Worm (Caenorhabditis elegans) whole organism, L3 larva: Measurements from ENCODE around the gene sru-13.
"Not testable (repeated sequence)": the region's sequence is repeated elsewhere in the genome, so short reads cannot be mapped to it uniquely, and the experiment has no call there.

ENCODE experiments used
- R02D3.7 ChIP-seq: fragments of 150-350 bp; optimal IDR thresholded peaks from 2 replicates; lab custom pipeline; 2014; ENCODE audit warnings: missing biosample characterization, missing genetic modification characterization
- ZK546.5 ChIP-seq: sonication (generic microtip); optimal IDR thresholded peaks from 2 replicates; lab custom pipeline; 2017; ENCODE audit warnings: missing biosample characterization, missing genetic modification characterization
- ama-1 ChIP-seq: fragments of 150-350 bp; optimal IDR thresholded peaks from 2 replicates; lab custom pipeline; 2018
- ceh-16 ChIP-seq: sonication (generic microtip); optimal IDR thresholded peaks from 2 replicates; lab custom pipeline; 2017; ENCODE audit warnings: missing biosample characterization, missing genetic modification characterization
- ceh-28 ChIP-seq: fragments of 150-350 bp; optimal IDR thresholded peaks from 2 replicates; lab custom pipeline; 2014; ENCODE audit warnings: missing biosample characterization, missing genetic modification reagents, missing genetic modification characterization
- ceh-82 ChIP-seq: fragments of 150-350 bp; optimal IDR thresholded peaks from 2 replicates; lab custom pipeline; 2014; ENCODE audit warnings: missing biosample characterization, missing genetic modification characterization
- daf-12 ChIP-seq: fragments of 150-350 bp; optimal IDR thresholded peaks from 2 replicates; lab custom pipeline; 2014; ENCODE audit warnings: missing biosample characterization, missing genetic modification reagents, missing genetic modification characterization
- egl-27 ChIP-seq: sonication (generic microtip); optimal IDR thresholded peaks from 4 replicates; lab custom pipeline; 2017; ENCODE audit warnings: missing biosample characterization, missing genetic modification reagents, missing genetic modification characterization
- elt-1 ChIP-seq: fragments of 150-350 bp; optimal IDR thresholded peaks from 2 replicates; lab custom pipeline; 2014; ENCODE audit warnings: missing biosample characterization, missing genetic modification characterization
- elt-2 ChIP-seq: sonication (generic microtip); optimal IDR thresholded peaks from 2 replicates; lab custom pipeline; 2016; ENCODE audit warnings: missing genetic modification reagents, mild to moderate bottlenecking, missing genetic modification characterization, missing compliant biosample characterization
- elt-3 ChIP-seq, 3 experiments: fragments of 150-350 bp in 1 of 3; sonication (generic microtip) in 2 of 3; optimal IDR thresholded peaks; 2 replicates in 2 of 3; 4 replicates in 1 of 3; lab custom pipeline; 2014 to 2017; ENCODE audit warnings: missing biosample characterization in 3 of 3, missing genetic modification characterization in 3 of 3
- eor-1 ChIP-seq, 2 experiments: fragments of 150-350 bp; optimal IDR thresholded peaks; 2 replicates each; lab custom pipeline; 2014 to 2018; ENCODE audit warnings: missing biosample characterization in 2 of 2, missing genetic modification characterization in 2 of 2
- fkh-10 ChIP-seq: sonication (generic microtip); optimal IDR thresholded peaks from 2 replicates; lab custom pipeline; 2017; ENCODE audit warnings: missing biosample characterization, missing genetic modification reagents, missing genetic modification characterization
- fkh-2 ChIP-seq: fragments of 150-350 bp; optimal IDR thresholded peaks from 2 replicates; lab custom pipeline; 2014; ENCODE audit warnings: missing biosample characterization, missing genetic modification reagents, missing genetic modification characterization
- fos-1 ChIP-seq: fragments of 150-350 bp; optimal IDR thresholded peaks from 2 replicates; lab custom pipeline; 2014; ENCODE audit warnings: missing biosample characterization, missing genetic modification characterization
- hmg-11 ChIP-seq: sonication (generic microtip); optimal IDR thresholded peaks from 2 replicates; lab custom pipeline; 2016; ENCODE audit warnings: missing genetic modification characterization, missing compliant biosample characterization
- jun-1 ChIP-seq: fragments of 150-350 bp; optimal IDR thresholded peaks from 2 replicates; lab custom pipeline; 2014; ENCODE audit warnings: missing biosample characterization, missing genetic modification reagents, missing genetic modification characterization
- lin-15B ChIP-seq: fragments of 150-350 bp; optimal IDR thresholded peaks from 2 replicates; lab custom pipeline; 2014; ENCODE audit warnings: missing biosample characterization, missing genetic modification characterization
- lin-39 ChIP-seq: fragments of 150-350 bp; optimal IDR thresholded peaks from 2 replicates; lab custom pipeline; 2018; ENCODE audit warnings: missing biosample characterization, missing genetic modification reagents, missing genetic modification characterization
- lsy-12 ChIP-seq: sonication (generic microtip); optimal IDR thresholded peaks from 2 replicates; lab custom pipeline; 2016; ENCODE audit warnings: mild to moderate bottlenecking, missing genetic modification characterization, missing compliant biosample characterization
- mdl-1 ChIP-seq: fragments of 150-350 bp; optimal IDR thresholded peaks from 2 replicates; lab custom pipeline; 2014; ENCODE audit warnings: missing biosample characterization, missing genetic modification characterization
- mml-1 ChIP-seq: fragments of 150-350 bp; sonication (generic microtip); optimal IDR thresholded peaks from 3 replicates; lab custom pipeline; 2014; ENCODE audit warnings: missing biosample characterization, missing genetic modification characterization
- nfya-1 ChIP-seq: sonication (generic microtip); optimal IDR thresholded peaks from 2 replicates; lab custom pipeline; 2017; ENCODE audit warnings: missing genetic modification characterization, mild to moderate bottlenecking, missing compliant biosample characterization, antibody characterized with exemption, moderate library complexity; ENCODE audit not compliant: insufficient read depth
- nhr-11 ChIP-seq: fragments of 150-350 bp; optimal IDR thresholded peaks from 2 replicates; lab custom pipeline; 2014; ENCODE audit warnings: missing biosample characterization, missing genetic modification characterization
- nhr-12 ChIP-seq: fragments of 150-350 bp; optimal IDR thresholded peaks from 2 replicates; lab custom pipeline; 2014; ENCODE audit warnings: missing biosample characterization, missing genetic modification characterization
- nhr-23 ChIP-seq: fragments of 150-350 bp; optimal IDR thresholded peaks from 2 replicates; lab custom pipeline; 2014; ENCODE audit warnings: missing biosample characterization, missing genetic modification reagents, missing genetic modification characterization
- nhr-237 ChIP-seq: fragments of 150-350 bp; optimal IDR thresholded peaks from 2 replicates; lab custom pipeline; 2014; ENCODE audit warnings: missing biosample characterization, missing genetic modification characterization
- nhr-43 ChIP-seq: sonication (generic microtip); optimal IDR thresholded peaks from 2 replicates; lab custom pipeline; 2016; ENCODE audit warnings: mild to moderate bottlenecking, missing genetic modification characterization, missing compliant biosample characterization; ENCODE audit not compliant: poor library complexity, severe bottlenecking
- nhr-67 ChIP-seq: fragments of 150-350 bp; optimal IDR thresholded peaks from 2 replicates; lab custom pipeline; 2014; ENCODE audit warnings: missing biosample characterization, missing genetic modification characterization
- nhr-76 ChIP-seq: fragments of 150-350 bp; sonication (generic microtip); optimal IDR thresholded peaks from 5 replicates; lab custom pipeline; 2014; ENCODE audit warnings: missing biosample characterization, missing genetic modification characterization
- pqm-1 ChIP-seq: fragments of 150-350 bp; optimal IDR thresholded peaks from 2 replicates; lab custom pipeline; 2017; ENCODE audit warnings: missing biosample characterization, missing genetic modification characterization, inconsistent platforms
- sea-2 ChIP-seq: fragments of 150-350 bp; sonication (generic microtip); optimal IDR thresholded peaks from 4 replicates; lab custom pipeline; 2014; ENCODE audit warnings: missing biosample characterization, missing genetic modification reagents, missing genetic modification characterization
- skn-1 ChIP-seq: fragments of 150-350 bp; optimal IDR thresholded peaks from 2 replicates; lab custom pipeline; 2014; ENCODE audit warnings: missing biosample characterization, missing genetic modification characterization
- snpc-4 ChIP-seq: fragments of 150-350 bp; optimal IDR thresholded peaks from 2 replicates; lab custom pipeline; 2014; ENCODE audit warnings: missing biosample characterization, missing genetic modification characterization
- unc-39 ChIP-seq: sonication (generic microtip); optimal IDR thresholded peaks from 4 replicates; lab custom pipeline; 2017; ENCODE audit warnings: missing biosample characterization, missing genetic modification characterization
- unc-62 ChIP-seq: fragments of 150-350 bp; sonication (generic microtip); optimal IDR thresholded peaks from 4 replicates; lab custom pipeline; 2014; ENCODE audit warnings: missing biosample characterization, missing genetic modification reagents, missing genetic modification characterization
- ztf-11 ChIP-seq: fragments of 150-350 bp; optimal IDR thresholded peaks from 2 replicates; lab custom pipeline; 2014; ENCODE audit warnings: missing biosample characterization, missing genetic modification characterization
- ztf-4 ChIP-seq: fragments of 150-350 bp; optimal IDR thresholded peaks from 2 replicates; lab custom pipeline; 2014; ENCODE audit warnings: missing biosample characterization, missing genetic modification characterization

Gene sru-13

ce11 chrIV:12520150-12520549 is 2.3 kb downstream of the sru-13 start, which contains the start of gene tsp-4:
TSS of gene tsp-4 (minus strand) at chrIV:12520250.
- TF ChIP-seq sea-2 (no peak), nhr-23 (no peak), ceh-16 (tag; lab: Kevin White, UChicago) (no peak), fkh-2 (no peak), fos-1 (tag; lab: Kevin White, UChicago) (no peak), nhr-237 (no peak), ceh-82 (no peak), eor-1 (tag; optimal IDR thresholded peaks at IDR 0.05; lab: Kevin White, UChicago) (no peak), mml-1 (no peak), fkh-10 (GFP tag; lab: Kevin White, UChicago) (no peak), elt-1 (tag; lab: Kevin White, UChicago) (no peak), elt-2 (no peak), lsy-12 (tag; lab: Kevin White, UChicago) (no peak), ztf-11 (tag; lab: Kevin White, UChicago) (no peak), daf-12 (tag; lab: Kevin White, UChicago) (no peak), ceh-28 (tag; lab: Kevin White, UChicago) (no peak), nhr-12 (no peak)
- TF ChIP-seq, all 47 proteins: peak for 0

- TF ChIP-seq nhr-12; lin-15B; nhr-67 (tag; lab: Kevin White, UChicago): not testable (repeated sequence)
Measured at ce11 chrIV:12505397-12505796, 17.0 kb downstream of the sru-13 start, which contains the start of gene sru-17. TSS of gene sru-17 (plus strand) at chrIV:12505697.

- no peak for TF ChIP-seq nhr-23
- no peak for TF ChIP-seq ceh-82
- TF ChIP-seq hmg-11, result no peak
- TF ChIP-seq lsy-12 (tag; lab: Kevin White, UChicago), result no peak
- no peak for TF ChIP-seq ztf-11 (tag; lab: Kevin White, UChicago)
- no peak for TF ChIP-seq nhr-67 (tag; lab: Kevin White, UChicago)
Measured at ce11 chrIV:12501956-12502355, 20.5 kb downstream of the sru-13 start, which contains the start of gene sru-18. TSS of gene sru-18 (plus strand) at chrIV:12502256.

ce11 chrIV:12498238-12498637 is 24.2 kb downstream of the sru-13 start, which contains the start of gene sru-19:
TSS of gene sru-19 (plus strand) at chrIV:12498538.
- TF ChIP-seq unc-62, result no peak
- TF ChIP-seq snpc-4 (tag; lab: Kevin White, UChicago), result no peak
- no peak for TF ChIP-seq R02D3.7
- TF ChIP-seq ztf-4 (tag; lab: Kevin White, UChicago), result no peak
- no peak for TF ChIP-seq fkh-10 (GFP tag; lab: Kevin White, UChicago)
- TF ChIP-seq nhr-237, result no peak
- no peak for TF ChIP-seq elt-3 (tag; optimal IDR thresholded peaks at IDR 0.05; lab: Kevin White, UChicago)
- TF ChIP-seq egl-27, result no peak
- no peak for TF ChIP-seq ama-1 (lab: Kevin White, UChicago)
- TF ChIP-seq skn-1, result no peak
- TF ChIP-seq nhr-23, result no peak
- no peak for TF ChIP-seq nhr-43 (tag; lab: Kevin White, UChicago)
- no peak for TF ChIP-seq ZK546.5 (tag; lab: Kevin White, UChicago)
- TF ChIP-seq eor-1 (tag; optimal IDR thresholded peaks at IDR 0.05; lab: Kevin White, UChicago), result no peak
- TF ChIP-seq jun-1 (tag; lab: Kevin White, UChicago), result no peak
- no peak for TF ChIP-seq nhr-11 (tag; lab: Kevin White, UChicago)
- no peak for TF ChIP-seq nhr-76 (tag; lab: Kevin White, UChicago)

ce11 chrIV:12495196-12495595 is 27.2 kb downstream of the sru-13 start, which contains the start of gene sru-20:
TSS of gene sru-20 (plus strand) at chrIV:12495496.
- TF ChIP-seq lin-39 (tag; lab: Kevin White, UChicago) (no peak), nhr-12 (no peak), hmg-11 (no peak), mdl-1 (tag; lab: Kevin White, UChicago) (no peak), jun-1 (tag; lab: Kevin White, UChicago) (no peak), sea-2 (no peak), lsy-12 (tag; lab: Kevin White, UChicago) (no peak), unc-39 (tag; lab: Kevin White, UChicago) (no peak), pqm-1 (no peak), skn-1 (no peak), nfya-1 (no peak), eor-1 (tag; optimal IDR thresholded peaks at IDR 0.05; lab: Kevin White, UChicago) (no peak)
- TF ChIP-seq, all 47 proteins: peak for 0
